Fruit fly (Drosophila melanogaster) whole organism: ENCODE results near the gene CG18417.

Experiments used
- CG8478 ChIP-seq: fragments of >200 bp; optimal IDR thresholded peaks from 2 replicates; lab custom pipeline; 2018; ENCODE audit warnings: inconsistent platforms
- Dll ChIP-seq: fragments of >200 bp; optimal IDR thresholded peaks from 2 replicates; lab custom pipeline; 2017
- EcR ChIP-seq, 2 experiments: fragments of >200 bp; optimal IDR thresholded peaks; 2 replicates each; lab custom pipeline; 2017; ENCODE audit warnings: missing biosample characterization in 2 of 2, missing genetic modification characterization in 2 of 2, missing genetic modification reagents in 2 of 2
- pan ChIP-seq: fragments of >200 bp; optimal IDR thresholded peaks from 2 replicates; lab custom pipeline; 2017
- psq ChIP-seq: fragments of >200 bp; optimal IDR thresholded peaks from 2 replicates; lab custom pipeline; 2017
- usp ChIP-seq: fragments of >200 bp; optimal IDR thresholded peaks from 2 replicates; lab custom pipeline; 2017; ENCODE audit warnings: missing biosample characterization, missing genetic modification characterization, mixed read lengths

CG18417 gene

dm6 chr3L:7399770-7400169, at the start of gene CG18417:
Gene CG18417 (plus strand): TSS chr3L:7400070.
- no peak for TF ChIP-seq EcR (GFP tag; optimal IDR thresholded peaks at IDR 0.05; lab: Kevin White, UChicago)
- TF ChIP-seq usp (GFP tag; lab: Kevin White, UChicago): no peak
- no peak for TF ChIP-seq Dll
- TF ChIP-seq CG8478 (lab: Kevin White, UChicago): no peak
- no peak for TF ChIP-seq pan (lab: Kevin White, UChicago)
- no peak for TF ChIP-seq psq (lab: Kevin White, UChicago)

- TF ChIP-seq EcR (GFP tag; optimal IDR thresholded peaks at IDR 0.05; lab: Kevin White, UChicago) (no peak), usp (GFP tag; lab: Kevin White, UChicago) (no peak)
Observed at dm6 chr3L:7356386-7357117, 43.3 kb upstream of the CG18417 start, which contains the start of gene CTCF. Gene CTCF (minus strand): TSS chr3L:7356713.

- TF ChIP-seq EcR (GFP tag; optimal IDR thresholded peaks at IDR 0.05; lab: Kevin White, UChicago) (no peak), pan (lab: Kevin White, UChicago) (no peak), CG8478 (lab: Kevin White, UChicago) (no peak), usp (GFP tag; lab: Kevin White, UChicago) (no peak), psq (lab: Kevin White, UChicago) (no peak), Dll (no peak)
Observed at dm6 chr3L:7359827-7360323, 40.0 kb upstream of the CG18417 start, which contains the start of gene pst. Gene pst (minus strand): TSS chr3L:7360263.

- no peak for TF ChIP-seq EcR (GFP tag; optimal IDR thresholded peaks at IDR 0.05; lab: Kevin White, UChicago)
- no peak for TF ChIP-seq usp (GFP tag; lab: Kevin White, UChicago)
- TF ChIP-seq psq (lab: Kevin White, UChicago): no peak
- no peak for TF ChIP-seq Dll
- no peak for TF ChIP-seq pan (lab: Kevin White, UChicago)
- TF ChIP-seq CG8478 (lab: Kevin White, UChicago): no peak
Observed at dm6 chr3L:7360324-7360852, 39.5 kb upstream of the CG18417 start, which contains the start of gene Sec63. Gene Sec63 (plus strand): TSS chr3L:7360561.

dm6 chr3L:7361095-7361522, 38.8 kb upstream of the CG18417 start:
- TF ChIP-seq CG8478 (lab: Kevin White, UChicago) (no peak), psq (lab: Kevin White, UChicago) (no peak), EcR (GFP tag; optimal IDR thresholded peaks at IDR 0.05; lab: Kevin White, UChicago) (no peak), usp (GFP tag; lab: Kevin White, UChicago) (no peak), pan (lab: Kevin White, UChicago) (no peak)

- TF ChIP-seq CG8478 (lab: Kevin White, UChicago) (no peak), Dll (no peak), EcR (GFP tag; optimal IDR thresholded peaks at IDR 0.05; lab: Kevin White, UChicago) (no peak), usp (GFP tag; lab: Kevin White, UChicago) (no peak), psq (lab: Kevin White, UChicago) (no peak), pan (lab: Kevin White, UChicago) (no peak)
Observed at dm6 chr3L:7364717-7365278, 35.1 kb upstream of the CG18417 start.

dm6 chr3L:7367798-7368678, 31.8 kb upstream of the CG18417 start:
- TF ChIP-seq usp (GFP tag; lab: Kevin White, UChicago) (no peak), CG8478 (lab: Kevin White, UChicago) (no peak), psq (lab: Kevin White, UChicago) (no peak), EcR (GFP tag; optimal IDR thresholded peaks at IDR 0.05; lab: Kevin White, UChicago) (no peak), Dll (no peak), pan (lab: Kevin White, UChicago) (no peak)

dm6 chr3L:7368934-7369333, 30.9 kb upstream of the CG18417 start, which contains the start of gene Sh3beta:
Gene Sh3beta (minus strand): TSS chr3L:7369260.
- no peak for TF ChIP-seq Dll
- TF ChIP-seq usp (GFP tag; lab: Kevin White, UChicago): no peak
- TF ChIP-seq psq (lab: Kevin White, UChicago): no peak
- TF ChIP-seq CG8478 (lab: Kevin White, UChicago): no peak
- TF ChIP-seq EcR (GFP tag; optimal IDR thresholded peaks at IDR 0.05; lab: Kevin White, UChicago): no peak
- TF ChIP-seq pan (lab: Kevin White, UChicago): no peak

- TF ChIP-seq Dll (no peak), usp (GFP tag; lab: Kevin White, UChicago) (no peak), CG8478 (lab: Kevin White, UChicago) (no peak), EcR (GFP tag; optimal IDR thresholded peaks at IDR 0.05; lab: Kevin White, UChicago) (no peak), pan (lab: Kevin White, UChicago) (no peak), psq (lab: Kevin White, UChicago) (no peak)
Observed at dm6 chr3L:7369543-7369942, 30.3 kb upstream of the CG18417 start, which contains the start of gene akirin. Gene akirin (plus strand): TSS chr3L:7369843.

dm6 chr3L:7370231-7370882, 29.5 kb upstream of the CG18417 start:
- TF ChIP-seq CG8478 (lab: Kevin White, UChicago): peak; percentile 79
- TF ChIP-seq psq (lab: Kevin White, UChicago): no peak
